Fruit fly (Drosophila melanogaster): Measurements from ENCODE around the gene ppk26.

DNA sequence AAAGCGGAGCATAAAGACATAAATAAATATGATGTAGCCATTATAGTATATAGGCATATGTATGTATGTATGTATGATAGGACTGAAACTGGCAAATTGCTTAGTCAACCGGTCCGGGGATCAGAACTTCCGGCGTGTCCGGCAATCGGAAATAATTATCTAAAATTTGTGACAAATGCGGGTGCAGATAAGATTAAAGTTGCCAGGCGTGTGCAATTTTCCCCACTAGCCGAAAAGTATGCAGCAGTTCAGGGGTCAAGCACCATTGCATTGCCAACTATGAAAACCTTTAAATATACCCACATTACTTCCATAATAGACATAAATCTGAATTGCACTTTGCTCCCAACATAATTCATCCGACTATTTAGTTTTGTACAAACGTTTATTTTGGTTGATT lies 23.7 kb upstream of the ppk26 start:
- TF ChIP-seq EcR (GFP tag; optimal IDR thresholded peaks at IDR 0.05) (no peak), CG15710 (tag; optimal IDR thresholded peaks at IDR 0.05) (no peak)

All from whole organism, pupa.